Fruit fly (Drosophila melanogaster): ENCODE measurements around the gene Pex11c.

DNA sequence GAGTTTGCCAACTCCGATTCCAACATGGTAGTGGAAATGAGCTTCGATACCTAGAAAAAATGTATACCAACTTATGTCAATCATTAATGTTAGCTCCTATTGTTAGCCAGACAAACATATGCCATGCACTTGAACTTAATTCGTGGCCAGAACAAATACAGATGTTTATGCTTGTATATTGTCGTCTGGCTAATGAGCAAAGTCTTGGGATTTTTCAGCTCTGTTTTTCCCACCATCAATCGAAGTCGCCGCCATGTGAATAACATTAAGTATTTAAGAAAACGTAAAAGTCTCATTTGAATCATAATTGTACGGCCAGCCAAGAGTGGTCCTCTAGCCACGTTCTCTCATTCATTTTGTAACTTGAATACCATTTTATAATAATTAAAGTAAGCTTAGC, 25.5 kb downstream of the Pex11c start, which contains the start of gene CG6763:
- TF ChIP-seq psq (GFP tag; optimal IDR thresholded peaks at IDR 0.05) = no peak
- TF ChIP-seq foxo (GFP tag; optimal IDR thresholded peaks at IDR 0.05) = no peak

Measured in whole organism, wandering third instar larva.